Worm (Caenorhabditis elegans) whole organism, young adult: ENCODE data around the gene D2045.5.

Source experiments
- B0035.1 ChIP-seq: sonication (generic microtip); optimal IDR thresholded peaks from 2 replicates; lab custom pipeline; 2016; ENCODE audit warnings: missing genetic modification characterization, mild to moderate bottlenecking, missing compliant biosample characterization, missing genotype, missing genetic modification reagents
- C06A6.2 ChIP-seq: fragments of 200-800 bp; sonication (Bioruptor generic); conservative IDR thresholded peaks from 2 replicates; pipeline ENCODE4 v1.3.6; 2022; ENCODE audit warnings: missing genetic modification characterization, missing compliant biosample characterization
- C17E4.6 ChIP-seq: fragments of 200-800 bp; sonication (Bioruptor generic); IDR thresholded peaks from 2 replicates; pipeline ENCODE4 v1.3.6; 2022; ENCODE audit warnings: missing genetic modification reagents, missing genetic modification characterization, missing compliant biosample characterization
- F33H1.4 ChIP-seq: fragments of 200-800 bp; sonication (Bioruptor generic); IDR thresholded peaks from 2 replicates; pipeline ENCODE4 v1.3.6; 2022; ENCODE audit warnings: missing genetic modification reagents, missing genetic modification characterization, missing compliant biosample characterization
- F37B4.10 ChIP-seq: fragments of 200-800 bp; sonication (Bioruptor generic); IDR thresholded peaks from 2 replicates; pipeline ENCODE4 v1.3.6; 2022; ENCODE audit warnings: missing genetic modification characterization, missing compliant biosample characterization
- F57C9.4 ChIP-seq: sonication (generic microtip); optimal IDR thresholded peaks from 2 replicates; lab custom pipeline; 2017; ENCODE audit warnings: mild to moderate bottlenecking, missing genetic modification characterization, missing compliant biosample characterization
- K11D2.4 ChIP-seq: fragments of 200-800 bp; sonication (Bioruptor generic); IDR thresholded peaks from 2 replicates; pipeline ENCODE4 v1.3.6; 2022; ENCODE audit warnings: missing genetic modification reagents, missing genetic modification characterization, missing compliant biosample characterization
- Y53F4B.3 ChIP-seq: fragments of 200-800 bp; sonication (Bioruptor generic); IDR thresholded peaks from 2 replicates; pipeline ENCODE4 v1.3.6; 2022; ENCODE audit warnings: missing genetic modification reagents, missing genetic modification characterization, missing compliant biosample characterization
- Y56A3A.18 ChIP-seq: fragments of 200-800 bp; sonication (Bioruptor generic); IDR thresholded peaks from 2 replicates; pipeline ENCODE4 v1.3.6; 2022; ENCODE audit warnings: missing genetic modification reagents, missing genetic modification characterization, missing compliant biosample characterization
- Y67H2A.10 ChIP-seq: fragments of 200-800 bp; sonication (Bioruptor generic); conservative IDR thresholded peaks from 2 replicates; pipeline ENCODE4 v1.3.6; 2022; ENCODE audit warnings: missing genetic modification reagents, missing genetic modification characterization, missing compliant biosample characterization
- ZK185.1 ChIP-seq: sonication (generic microtip); optimal IDR thresholded peaks from 2 replicates; lab custom pipeline; 2016; ENCODE audit warnings: mild to moderate bottlenecking, missing genetic modification characterization, missing compliant biosample characterization; ENCODE audit not compliant: poor library complexity, severe bottlenecking
- ama-1 ChIP-seq, 3 experiments: fragments of 150-350 bp in 1 of 3; sonication (generic microtip) in 2 of 3; optimal IDR thresholded peaks; 2 replicates each; lab custom pipeline; 2014 to 2018; ENCODE audit warnings: missing biosample characterization in 2 of 3, missing genetic modification characterization in 2 of 3, missing genetic modification reagents in 2 of 3
- atf-7 ChIP-seq: sonication (generic microtip); optimal IDR thresholded peaks from 2 replicates; lab custom pipeline; 2017; ENCODE audit warnings: mild to moderate bottlenecking, missing genetic modification characterization, missing compliant biosample characterization
- attf-5 ChIP-seq: fragments of 200-800 bp; sonication (Bioruptor generic); optimal IDR thresholded peaks from 2 replicates; lab custom pipeline; 2018; ENCODE audit warnings: mild to moderate bottlenecking, missing genetic modification characterization, missing compliant biosample characterization
- attf-6 ChIP-seq: fragments of 200-800 bp; sonication (Bioruptor generic); IDR thresholded peaks from 2 replicates; pipeline ENCODE4 v1.3.6; 2022; ENCODE audit warnings: missing genetic modification reagents, missing genetic modification characterization, missing compliant biosample characterization
- bed-2 ChIP-seq: fragments of 200-800 bp; sonication (Bioruptor generic); IDR thresholded peaks from 2 replicates; pipeline ENCODE4 v1.3.6; 2022; ENCODE audit warnings: missing genetic modification reagents, missing genetic modification characterization, missing compliant biosample characterization
- ccch-3 ChIP-seq: fragments of 200-800 bp; sonication (Bioruptor generic); optimal IDR thresholded peaks from 2 replicates; lab custom pipeline; 2018; ENCODE audit warnings: mild to moderate bottlenecking, missing genetic modification characterization, missing compliant biosample characterization
- cebp-2 ChIP-seq: fragments of 200-800 bp; sonication (Bioruptor generic); IDR thresholded peaks from 2 replicates; pipeline ENCODE4 v1.3.6; 2022; ENCODE audit warnings: missing genetic modification characterization, missing compliant biosample characterization
- ceh-40 ChIP-seq: fragments of 200-800 bp; sonication (Bioruptor generic); IDR thresholded peaks from 2 replicates; pipeline ENCODE4 v1.3.6; 2022; ENCODE audit warnings: missing genetic modification characterization, missing compliant biosample characterization
- ceh-58 ChIP-seq: fragments of 200-800 bp; sonication (Bioruptor generic); IDR thresholded peaks from 2 replicates; pipeline ENCODE4 v1.3.6; 2022; ENCODE audit warnings: missing genetic modification characterization, missing compliant biosample characterization
- die-1 ChIP-seq: sonication (generic microtip); optimal IDR thresholded peaks from 2 replicates; lab custom pipeline; 2016; ENCODE audit warnings: missing genotype, mild to moderate bottlenecking, missing genetic modification characterization, missing compliant biosample characterization
- dox-1 ChIP-seq: fragments of 200-800 bp; sonication (Bioruptor generic); IDR thresholded peaks from 2 replicates; pipeline ENCODE4 v1.3.6; 2022; ENCODE audit warnings: missing genetic modification reagents, missing genetic modification characterization, missing compliant biosample characterization
- dpl-1 ChIP-seq: fragments of 150-350 bp; optimal IDR thresholded peaks from 2 replicates; lab custom pipeline; 2014; ENCODE audit warnings: missing biosample characterization, missing genetic modification reagents, missing genetic modification characterization
- efl-1 ChIP-seq: fragments of 150-350 bp; optimal IDR thresholded peaks from 2 replicates; lab custom pipeline; 2014; ENCODE audit warnings: missing biosample characterization, missing genetic modification reagents, missing genetic modification characterization
- ekl-4 ChIP-seq: fragments of 200-800 bp; sonication (Bioruptor generic); IDR thresholded peaks from 2 replicates; pipeline ENCODE4 v1.3.6; 2022; ENCODE audit warnings: missing genetic modification reagents, missing genetic modification characterization, missing compliant biosample characterization
- hlh-12 ChIP-seq: sonication (generic microtip); optimal IDR thresholded peaks from 2 replicates; lab custom pipeline; 2016; ENCODE audit warnings: missing genetic modification characterization, missing compliant biosample characterization
- let-607 ChIP-seq, 2 experiments: fragments of 200-800 bp in 1 of 2; sonication (Bioruptor generic) in 1 of 2; sonication (generic microtip) in 1 of 2; optimal IDR thresholded peaks; 2 replicates each; lab custom pipeline; 2016 to 2018; ENCODE audit warnings: mild to moderate bottlenecking in 2 of 2, missing compliant biosample characterization in 2 of 2, missing genetic modification characterization in 2 of 2, moderate library complexity in 2 of 2, missing genotype in 1 of 2
- lin-26 ChIP-seq: fragments of 200-800 bp; sonication (Bioruptor generic); IDR thresholded peaks from 2 replicates; pipeline ENCODE4 v1.3.6; 2022; ENCODE audit warnings: missing genetic modification reagents, missing genetic modification characterization, missing compliant biosample characterization
- lin-54 ChIP-seq: fragments of 200-800 bp; sonication (Bioruptor generic); optimal IDR thresholded peaks from 2 replicates; lab custom pipeline; 2018; ENCODE audit warnings: mild to moderate bottlenecking, missing genetic modification characterization, missing compliant biosample characterization
- lir-1 ChIP-seq: fragments of 200-800 bp; sonication (Bioruptor generic); conservative IDR thresholded peaks from 2 replicates; pipeline ENCODE4 v1.3.6; 2022; ENCODE audit warnings: missing genetic modification reagents, missing genetic modification characterization, missing compliant biosample characterization
- madf-6 ChIP-seq: fragments of 200-800 bp; sonication (Bioruptor generic); IDR thresholded peaks from 2 replicates; pipeline ENCODE4 v1.3.6; 2022; ENCODE audit warnings: missing genetic modification reagents, missing genetic modification characterization, missing compliant biosample characterization
- mcd-1 ChIP-seq: fragments of 200-800 bp; sonication (Bioruptor generic); IDR thresholded peaks from 2 replicates; pipeline ENCODE4 v1.3.6; 2022; ENCODE audit warnings: missing genetic modification reagents, missing genetic modification characterization, missing compliant biosample characterization
- nfya-1 ChIP-seq: sonication (generic microtip); optimal IDR thresholded peaks from 2 replicates; lab custom pipeline; 2017; ENCODE audit warnings: antibody characterized with exemption, missing compliant biosample characterization, missing genetic modification characterization, borderline replicate concordance; ENCODE audit not compliant: insufficient read depth
- nfya-2 ChIP-seq: fragments of 200-800 bp; sonication (Bioruptor generic); IDR thresholded peaks from 2 replicates; pipeline ENCODE4 v1.3.6; 2022; ENCODE audit warnings: missing genetic modification reagents, missing genetic modification characterization, missing compliant biosample characterization
- nhr-27 ChIP-seq: fragments of 200-800 bp; sonication (Bioruptor generic); optimal IDR thresholded peaks from 2 replicates; lab custom pipeline; 2018; ENCODE audit warnings: mild to moderate bottlenecking, missing genetic modification characterization, moderate library complexity, missing compliant biosample characterization
- rec-8 ChIP-seq, 2 experiments: sonication (generic microtip); optimal IDR thresholded peaks; 2 replicates each; lab custom pipeline; 2016; ENCODE audit warnings: mild to moderate bottlenecking in 2 of 2, missing genetic modification characterization in 2 of 2, missing genetic modification reagents in 2 of 2, missing genotype in 2 of 2, missing biosample characterization in 1 of 2, missing compliant biosample characterization in 1 of 2, moderate library complexity in 1 of 2
- snpc-4 ChIP-seq, 5 experiments: fragments of 150-350 bp in 1 of 5; sonication (generic microtip) in 4 of 5; optimal IDR thresholded peaks; 2 replicates each; lab custom pipeline; 2014 to 2018; ENCODE audit warnings: missing genetic modification characterization in 5 of 5, missing biosample characterization in 3 of 5, antibody characterized with exemption in 2 of 5, mild to moderate bottlenecking in 2 of 5, missing compliant biosample characterization in 2 of 5, missing genotype in 2 of 5, moderate library complexity in 2 of 5, missing genetic modification reagents in 1 of 5
- tbp1 ChIP-seq: fragments of 200-800 bp; sonication (Bioruptor generic); optimal IDR thresholded peaks from 2 replicates; lab custom pipeline; 2018; ENCODE audit warnings: mild to moderate bottlenecking, missing genetic modification characterization, missing compliant biosample characterization
- unc-130 ChIP-seq: sonication (generic microtip); optimal IDR thresholded peaks from 2 replicates; lab custom pipeline; 2016; ENCODE audit warnings: missing genetic modification reagents, missing genetic modification characterization, missing compliant biosample characterization
- xnd-1 ChIP-seq: sonication (generic microtip); optimal IDR thresholded peaks from 2 replicates; lab custom pipeline; 2016; ENCODE audit warnings: missing genotype, missing genetic modification reagents, missing genetic modification characterization, missing compliant biosample characterization
- zfh-2 ChIP-seq: fragments of 200-800 bp; sonication (Bioruptor generic); conservative IDR thresholded peaks from 2 replicates; pipeline ENCODE4 v1.3.6; 2022; ENCODE audit warnings: missing genetic modification reagents, missing genetic modification characterization, missing compliant biosample characterization
- ztf-25 ChIP-seq: fragments of 200-800 bp; sonication (Bioruptor generic); IDR thresholded peaks from 2 replicates; pipeline ENCODE4 v1.3.6; 2022; ENCODE audit warnings: missing genetic modification reagents, missing genetic modification characterization, missing compliant biosample characterization
- ztf-28 ChIP-seq: fragments of 200-800 bp; sonication (Bioruptor generic); IDR thresholded peaks from 2 replicates; pipeline ENCODE4 v1.3.6; 2022; ENCODE audit warnings: missing genetic modification reagents, missing genetic modification characterization, missing compliant biosample characterization

D2045.5 gene

ce11 chrIII:10506699-10507248 is 37.4 kb upstream of the D2045.5 start, which contains the start of the genes sip-1 and sly-1 (continued):
- TF ChIP-seq F37B4.10 (GFP tag; lab: Robert Waterston, UW), result no peak
- peak; percentile 66 for TF ChIP-seq dpl-1 (GFP tag; lab: Kevin White, UChicago)
- TF ChIP-seq ztf-28, result no peak
- TF ChIP-seq xnd-1 (tag; lab: Kevin White, UChicago), result peak; percentile 78
- no peak for TF ChIP-seq Y56A3A.18

ce11 chrIII:10505943-10506698 is 36.7 kb upstream of the D2045.5 start:
- TF ChIP-seq lin-54 (peak; percentile 78), tbp1 (GFP tag; lab: Kevin White, UChicago) (peak; percentile 62), nfya-1 (tag; lab: Kevin White, UChicago) (no peak), lin-26 (peak; percentile 96), ccch-3 (GFP tag; lab: Kevin White, UChicago) (no peak), ceh-58 (GFP tag; lab: Robert Waterston, UW) (peak; percentile 78), cebp-2 (GFP tag; lab: Robert Waterston, UW) (no peak), nfya-2 (GFP tag; lab: Robert Waterston, UW) (0 out of 2 replicates have a peak, but pooled peaks have one; percentile 30), attf-5 (GFP tag; lab: Kevin White, UChicago) (peak; percentile 54), madf-6 (GFP tag; lab: Robert Waterston, UW) (peak; percentile 83), rec-8 (tag; optimal IDR thresholded peaks at IDR 0.05; lab: Kevin White, UChicago) (no peak), hlh-12 (tag; lab: Kevin White, UChicago) (no peak), ceh-40 (GFP tag; lab: Robert Waterston, UW) (peak; percentile 47; the same call in 1 of the 2 replicates), lir-1 (no peak; the same call in 1 of the 2 replicates), C06A6.2 (GFP tag; lab: Robert Waterston, UW) (no peak), zfh-2 (peak; percentile 80), let-607 (tag; optimal IDR thresholded peaks at IDR 0.05; lab: Kevin White, UChicago) (no peak), attf-6 (GFP tag; lab: Robert Waterston, UW) (no peak; the same call in none of the 2 replicates), K11D2.4 (GFP tag; lab: Robert Waterston, UW) (no peak), ama-1 (optimal IDR thresholded peaks at IDR 0.05; lab: Kevin White, UChicago) (peak; percentile 55), ama-1 (GFP tag; optimal IDR thresholded peaks at IDR 0.05; lab: Kevin White, UChicago) (peak in 1 of 2 experiments; percentile 91), snpc-4 (GFP tag; optimal IDR thresholded peaks at IDR 0.05; lab: Kevin White, UChicago) (peak; percentile 51), snpc-4 (tag; optimal IDR thresholded peaks at IDR 0.05; lab: Kevin White, UChicago) (peak in 3 of 4 experiments; percentile 9 to 78 (median 29)), mcd-1 (GFP tag; lab: Robert Waterston, UW) (peak; percentile 55), bed-2 (GFP tag; lab: Robert Waterston, UW) (no peak), dpl-1 (GFP tag; lab: Kevin White, UChicago) (peak; percentile 9), efl-1 (GFP tag; lab: Kevin White, UChicago) (peak; percentile 20), ZK185.1 (tag; lab: Kevin White, UChicago) (no peak), dox-1 (GFP tag; lab: Robert Waterston, UW) (peak; percentile 79), Y67H2A.10 (peak; percentile 48; the same call in 1 of the 2 replicates), C17E4.6 (GFP tag; lab: Robert Waterston, UW) (peak; percentile 45; the same call in 1 of the 2 replicates), ekl-4 (peak; percentile 57), F57C9.4 (tag; lab: Kevin White, UChicago) (no peak), unc-130 (GFP tag; lab: Kevin White, UChicago) (peak; percentile 51), ztf-25 (peak; percentile 55; the same call in 1 of the 2 replicates), Y53F4B.3 (GFP tag; lab: Robert Waterston, UW) (no peak; the same call in 1 of the 2 replicates), nhr-27 (peak; percentile 21), B0035.1 (tag; lab: Kevin White, UChicago) (no peak), atf-7 (tag; lab: Kevin White, UChicago) (peak; percentile 17), die-1 (peak; percentile 22), F33H1.4 (GFP tag; lab: Robert Waterston, UW) (peak; percentile 44)
